Fruit fly (Drosophila melanogaster) whole organism, prepupa: ENCODE results near the gene CG43336.

Experiments used
- CG10631 ChIP-seq: fragments of 200-800 bp; sonication (Bioruptor generic); optimal IDR thresholded peaks from 2 replicates; lab custom pipeline; 2016; ENCODE audit warnings: missing biosample characterization, missing genetic modification characterization
- CG10669 ChIP-seq: fragments of 200-800 bp; sonication (Bioruptor generic); optimal IDR thresholded peaks from 3 replicates; lab custom pipeline; 2018; ENCODE audit warnings: missing biosample characterization, mild to moderate bottlenecking, missing genetic modification characterization, moderate library complexity
- CG11762 ChIP-seq: fragments of 200-800 bp; sonication (Bioruptor generic); optimal IDR thresholded peaks from 3 replicates; lab custom pipeline; 2016; ENCODE audit warnings: missing biosample characterization, missing genetic modification characterization; ENCODE audit not compliant: insufficient read depth
- CG15336 ChIP-seq: fragments of 200-800 bp; sonication (Bioruptor generic); IDR thresholded peaks from 2 replicates; pipeline ENCODE4 v1.3.6; 2022; ENCODE audit warnings: missing biosample characterization, missing genetic modification characterization
- CG6163 ChIP-seq: fragments of 200-800 bp; sonication (Bioruptor generic); IDR thresholded peaks from 3 replicates; pipeline ENCODE4 v1.3.6; 2022; ENCODE audit warnings: missing biosample characterization, missing genetic modification characterization
- CG6854 ChIP-seq: fragments of 200-800 bp; sonication (Bioruptor generic); optimal IDR thresholded peaks from 2 replicates; lab custom pipeline; 2017; ENCODE audit warnings: missing biosample characterization, mild to moderate bottlenecking, missing genetic modification characterization
- CG8632 ChIP-seq: fragments of 200-800 bp; sonication (Bioruptor generic); optimal IDR thresholded peaks from 3 replicates; lab custom pipeline; 2016; ENCODE audit warnings: missing biosample characterization, missing genetic modification characterization
- Ets96B ChIP-seq: fragments of 200-800 bp; optimal IDR thresholded peaks from 2 replicates; lab custom pipeline; 2019; ENCODE audit warnings: missing biosample characterization, mild to moderate bottlenecking, missing genetic modification characterization, moderate library complexity
- Hr39 ChIP-seq: fragments of 200-800 bp; sonication (Bioruptor generic); optimal IDR thresholded peaks from 2 replicates; lab custom pipeline; 2016; ENCODE audit warnings: missing biosample characterization, missing genetic modification characterization
- acj6 ChIP-seq: fragments of 200-800 bp; sonication (Bioruptor generic); optimal IDR thresholded peaks from 3 replicates; lab custom pipeline; 2016; ENCODE audit warnings: missing biosample characterization, missing genetic modification characterization
- dac ChIP-seq: fragments of 200-800 bp; sonication (Bioruptor generic); optimal IDR thresholded peaks from 2 replicates; lab custom pipeline; 2017; ENCODE audit warnings: missing biosample characterization, mild to moderate bottlenecking, missing genetic modification characterization
- fd85E ChIP-seq: fragments of 200-800 bp; sonication (Bioruptor generic); optimal IDR thresholded peaks from 3 replicates; lab custom pipeline; 2016; ENCODE audit warnings: missing biosample characterization, missing genetic modification characterization

dm6 chr3R:15630918-15631317, 6.0 kb upstream of the CG43336 start:
- no peak for TF ChIP-seq CG8632
- TF ChIP-seq CG6854 (GFP tag; lab: Kevin White, UChicago) = no peak
- TF ChIP-seq CG10669 (GFP tag; lab: Kevin White, UChicago) = peak; percentile 86
- no peak for TF ChIP-seq Hr39
- no peak for TF ChIP-seq dac (GFP tag; lab: Kevin White, UChicago)
- peak; percentile 53 for TF ChIP-seq CG11762 (GFP tag; lab: Kevin White, UChicago)
- no peak for TF ChIP-seq fd85E (GFP tag; lab: Kevin White, UChicago)
- peak; percentile 79 for TF ChIP-seq CG6163 (GFP tag; lab: Robert Waterston, UW)
- peak; percentile 81 for TF ChIP-seq Ets96B (tag; lab: Kevin White, UChicago)
- TF ChIP-seq CG10631 (GFP tag; lab: Kevin White, UChicago) = peak; percentile 23
- TF ChIP-seq acj6 (GFP tag; lab: Kevin White, UChicago) = no peak
- no peak for TF ChIP-seq CG15336 (GFP tag; lab: Robert Waterston, UW)
